Fruit fly (Drosophila melanogaster): Measurements from ENCODE around the gene aub.
A peak's percentile ranks its signal among the peaks of the same experiment; 100 is the strongest.

The aub gene

DNA sequence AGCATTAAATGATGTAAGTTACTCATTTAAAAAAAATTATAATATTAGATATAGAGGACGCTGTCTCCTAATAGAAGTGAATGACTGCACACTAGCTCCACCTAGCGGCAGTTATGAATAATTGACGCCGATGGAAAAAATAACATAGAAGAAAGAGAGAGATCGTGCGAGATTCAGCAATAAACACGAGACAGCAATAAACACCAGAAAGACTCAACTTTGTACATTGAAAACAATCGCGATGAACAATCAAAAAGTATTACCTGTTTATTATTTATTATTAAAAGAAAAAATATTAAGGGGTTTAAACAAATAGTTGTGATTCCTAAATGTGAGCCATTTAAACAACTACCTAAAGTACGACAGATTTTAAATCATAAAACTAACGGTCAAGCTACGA is 15.1 kb downstream of the aub start (continued):
- TF ChIP-seq CG9437 (GFP tag; optimal IDR thresholded peaks at IDR 0.05) (no peak), Stat92E (GFP tag; optimal IDR thresholded peaks at IDR 0.05) (peak in 1 of 3 experiments; percentile 16), br (optimal IDR thresholded peaks at IDR 0.05) (no peak), CG17186 (GFP tag; optimal IDR thresholded peaks at IDR 0.05) (no peak), CG2202 (tag; optimal IDR thresholded peaks at IDR 0.05) (no peak), danr (GFP tag; IDR thresholded peaks at IDR 0.05) (no peak), CG11093 (GFP tag; IDR thresholded peaks at IDR 0.05) (no peak), dm (GFP tag; optimal IDR thresholded peaks at IDR 0.05) (no peak), gsb-n (tag; optimal IDR thresholded peaks at IDR 0.05) (no peak), CG18262 (tag; optimal IDR thresholded peaks at IDR 0.05) (peak; percentile 69), fd96Cb (tag; optimal IDR thresholded peaks at IDR 0.05) (no peak), ERR (GFP tag; optimal IDR thresholded peaks at IDR 0.05) (no peak), sim (GFP tag; IDR thresholded peaks at IDR 0.05) (no peak), CG9797 (GFP tag; optimal IDR thresholded peaks at IDR 0.05) (no peak), schlank (tag; optimal IDR thresholded peaks at IDR 0.05) (no peak), slou (GFP tag; optimal IDR thresholded peaks at IDR 0.05) (no peak), pita (GFP tag; optimal IDR thresholded peaks at IDR 0.05) (no peak), Gug (GFP tag; IDR thresholded peaks at IDR 0.05) (no peak), CG34376 (GFP tag; optimal IDR thresholded peaks at IDR 0.05) (no peak), otp (GFP tag; IDR thresholded peaks at IDR 0.05) (peak; percentile 67; the same call in 1 of the 3 replicates), crol (GFP tag; IDR thresholded peaks at IDR 0.05) (no peak), MBD-R2 (GFP tag; IDR thresholded peaks at IDR 0.05) (peak; percentile 17; the same call in 1 of the 2 replicates), Tbp (GFP tag; optimal IDR thresholded peaks at IDR 0.05) (no peak), TFAM (GFP tag; optimal IDR thresholded peaks at IDR 0.05) (no peak), CG7556 (GFP tag; optimal IDR thresholded peaks at IDR 0.05) (no peak), CG6813 (GFP tag; optimal IDR thresholded peaks at IDR 0.05) (peak; percentile 34), Atf6 (GFP tag; IDR thresholded peaks at IDR 0.05) (peak; percentile 26; the same call in 1 of the 2 replicates), sens-2 (GFP tag; IDR thresholded peaks at IDR 0.05) (no peak; the same call in 1 of the 2 replicates), CG16779 (GFP tag; IDR thresholded peaks at IDR 0.05) (0 out of 2 replicates have a peak, but pooled peaks have one; percentile 3), Aef1 (GFP tag; IDR thresholded peaks at IDR 0.05) (no peak; the same call in 2 of the 3 replicates), Dp (GFP tag; optimal IDR thresholded peaks at IDR 0.05) (no peak), HHEX (GFP tag; optimal IDR thresholded peaks at IDR 0.05) (peak; percentile 17), ci (GFP tag; IDR thresholded peaks at IDR 0.05) (no peak), CG10274 (GFP tag; optimal IDR thresholded peaks at IDR 0.05) (no peak), zen2 (GFP tag; IDR thresholded peaks at IDR 0.05; ENCODE audit: partially characterized antibody) (no peak), cato (GFP tag; optimal IDR thresholded peaks at IDR 0.05; ENCODE audit: borderline replicate concordance) (no peak), crp (GFP tag; optimal IDR thresholded peaks at IDR 0.05) (no peak), CG11696 (GFP tag; IDR thresholded peaks at IDR 0.05) (peak; percentile 68), odd (GFP tag; optimal IDR thresholded peaks at IDR 0.05) (no peak), grn (GFP tag; optimal IDR thresholded peaks at IDR 0.05) (no peak), bbx (GFP tag; IDR thresholded peaks at IDR 0.05; ENCODE audit: partially characterized antibody) (no peak), CG18619 (GFP tag; optimal IDR thresholded peaks at IDR 0.05) (no peak), unpg (GFP tag; optimal IDR thresholded peaks at IDR 0.05) (no peak), tio (GFP tag; optimal IDR thresholded peaks at IDR 0.05) (no peak), unc-4 (GFP tag; IDR thresholded peaks at IDR 0.05; ENCODE audit: partially characterized antibody) (no peak), sug (tag; optimal IDR thresholded peaks at IDR 0.05) (no peak), Fer3 (tag; optimal IDR thresholded peaks at IDR 0.05) (peak; percentile 42), CG9932 (GFP tag; IDR thresholded peaks at IDR 0.05) (peak; percentile 58), CG4282 (GFP tag; optimal IDR thresholded peaks at IDR 0.05) (no peak), CG7928 (GFP tag; optimal IDR thresholded peaks at IDR 0.05) (no peak), CG4404 (GFP tag; IDR thresholded peaks at IDR 0.05) (no peak)

Data from whole organism, embryonic.